Fruit fly (Drosophila melanogaster) whole organism, embryonic: ENCODE results near the gene Rpn10.

Source experiments
- Bdp1 ChIP-seq: fragments of 200-800 bp; sonication (Bioruptor generic); optimal IDR thresholded peaks from 3 replicates; lab custom pipeline; 2016; ENCODE audit warnings: missing biosample characterization, missing genetic modification characterization
- CG10147 ChIP-seq: fragments of 200-800 bp; sonication (Bioruptor generic); optimal IDR thresholded peaks from 2 replicates; lab custom pipeline; 2019; ENCODE audit warnings: missing biosample characterization, mild to moderate bottlenecking, missing genetic modification characterization, moderate library complexity
- CG10565 ChIP-seq: fragments of 200-800 bp; sonication (Bioruptor generic); optimal IDR thresholded peaks from 3 replicates; lab custom pipeline; 2016; ENCODE audit warnings: missing biosample characterization, mild to moderate bottlenecking, missing genetic modification characterization
- CG10959 ChIP-seq: fragments of 200-800 bp; sonication (Bioruptor generic); IDR thresholded peaks from 2 replicates; pipeline ENCODE4 v1.3.6; 2022; ENCODE audit warnings: missing biosample characterization, missing genetic modification characterization
- CG1647 ChIP-seq: fragments of 200-800 bp; sonication (Bioruptor generic); optimal IDR thresholded peaks from 3 replicates; lab custom pipeline; 2016; ENCODE audit warnings: missing biosample characterization, missing genetic modification characterization
- CG16813 ChIP-seq: fragments of 200-800 bp; sonication (Bioruptor generic); IDR thresholded peaks from 3 replicates; pipeline ENCODE4 v1.3.6; 2022; ENCODE audit warnings: missing biosample characterization, missing genetic modification characterization; ENCODE audit not compliant: partially characterized antibody
- CG17328 ChIP-seq: fragments of 200-800 bp; sonication (Bioruptor generic); IDR thresholded peaks from 2 replicates; pipeline ENCODE4 v1.3.6; 2022; ENCODE audit warnings: missing biosample characterization, missing genetic modification characterization
- CG17612 ChIP-seq: fragments of 200-800 bp; sonication (Bioruptor generic); IDR thresholded peaks from 2 replicates; pipeline ENCODE4 v1.3.6; 2022; ENCODE audit warnings: missing biosample characterization, missing genetic modification characterization
- CG2202 ChIP-seq: fragments of 200-800 bp; sonication (Bioruptor generic); optimal IDR thresholded peaks from 2 replicates; lab custom pipeline; 2018; ENCODE audit warnings: missing biosample characterization, mild to moderate bottlenecking, missing genetic modification characterization
- CG2712 ChIP-seq: fragments of 200-800 bp; optimal IDR thresholded peaks from 3 replicates; lab custom pipeline; 2019; ENCODE audit warnings: missing biosample characterization, mild to moderate bottlenecking, missing genetic modification characterization, moderate library complexity
- CG2875 ChIP-seq: fragments of 200-800 bp; sonication (Bioruptor generic); optimal IDR thresholded peaks from 2 replicates; lab custom pipeline; 2017; ENCODE audit warnings: missing biosample characterization, mild to moderate bottlenecking, missing genetic modification characterization, missing genetic modification reagents
- CG30403 ChIP-seq: fragments of 200-800 bp; sonication (Bioruptor generic); optimal IDR thresholded peaks from 3 replicates; lab custom pipeline; 2016; ENCODE audit warnings: missing biosample characterization, missing genetic modification characterization
- CG33557 ChIP-seq: fragments of 200-800 bp; sonication (Bioruptor generic); optimal IDR thresholded peaks from 2 replicates; lab custom pipeline; 2019; ENCODE audit warnings: missing biosample characterization, mild to moderate bottlenecking, missing genetic modification characterization, moderate library complexity
- CG3726 ChIP-seq: fragments of 200-800 bp; sonication (Bioruptor generic); IDR thresholded peaks from 3 replicates; pipeline ENCODE4, ENCODE4 v1.3.6; 2022; ENCODE audit warnings: missing biosample characterization, missing genetic modification characterization
- CG42726 ChIP-seq: fragments of 200-800 bp; sonication (Bioruptor generic); IDR thresholded peaks from 2 replicates; pipeline ENCODE4 v1.3.6; 2022; ENCODE audit warnings: missing biosample characterization, missing genetic modification characterization; ENCODE audit not compliant: partially characterized antibody
- CG4328 ChIP-seq: fragments of 200-800 bp; sonication (Bioruptor generic); optimal IDR thresholded peaks from 3 replicates; lab custom pipeline; 2017; ENCODE audit warnings: missing biosample characterization, missing genetic modification reagents, missing genetic modification characterization
- CG5245 ChIP-seq: fragments of 200-800 bp; sonication (Bioruptor generic); optimal IDR thresholded peaks from 3 replicates; lab custom pipeline; 2016; ENCODE audit warnings: missing biosample characterization, missing genetic modification characterization
- CG6854 ChIP-seq: fragments of 200-800 bp; sonication (Bioruptor generic); optimal IDR thresholded peaks from 3 replicates; lab custom pipeline; 2017; ENCODE audit warnings: missing biosample characterization, mild to moderate bottlenecking, missing genetic modification characterization
- CG7372 ChIP-seq: fragments of 200-800 bp; sonication (Bioruptor generic); IDR thresholded peaks from 2 replicates; pipeline ENCODE4 v1.3.6; 2022; ENCODE audit warnings: missing biosample characterization, missing genetic modification characterization
- CG7839 ChIP-seq: fragments of 200-800 bp; sonication (Bioruptor generic); optimal IDR thresholded peaks from 3 replicates; lab custom pipeline; 2018; ENCODE audit warnings: missing biosample characterization, mild to moderate bottlenecking, missing genetic modification characterization, moderate library complexity
- CG7987 ChIP-seq: fragments of 200-800 bp; sonication (Bioruptor generic); optimal IDR thresholded peaks from 2 replicates; lab custom pipeline; 2018; ENCODE audit warnings: missing biosample characterization, mild to moderate bottlenecking, missing genetic modification characterization, moderate library complexity
- CTCF ChIP-seq: fragments of 200-800 bp; sonication (Bioruptor generic); optimal IDR thresholded peaks from 2 replicates; lab custom pipeline; 2017; ENCODE audit warnings: missing biosample characterization, mild to moderate bottlenecking, missing genetic modification characterization, moderate library complexity
- D ChIP-seq, 2 experiments: fragments of 200-800 bp in 1 of 2; fragments of >200 bp in 1 of 2; sonication (Bioruptor generic) in 1 of 2; optimal IDR thresholded peaks; 2 replicates in 1 of 2; 3 replicates in 1 of 2; lab custom pipeline; 2017; ENCODE audit warnings: mild to moderate bottlenecking in 1 of 2, missing biosample characterization in 1 of 2, missing genetic modification characterization in 1 of 2, missing genetic modification reagents in 1 of 2
- Dfd ChIP-seq, 2 experiments: fragments of >200 bp; optimal IDR thresholded peaks; 2 replicates each; lab custom pipeline; 2017; ENCODE audit warnings: missing biosample characterization in 2 of 2, missing genetic modification characterization in 2 of 2
- Jarid2 ChIP-seq: fragments of 200-800 bp; sonication (Bioruptor generic); optimal IDR thresholded peaks from 3 replicates; lab custom pipeline; 2017; ENCODE audit warnings: mild to moderate bottlenecking, missing biosample characterization, missing genetic modification reagents, missing genetic modification characterization
- Mad ChIP-seq: fragments of 200-800 bp; sonication (Bioruptor generic); optimal IDR thresholded peaks from 2 replicates; lab custom pipeline; 2016; ENCODE audit warnings: missing biosample characterization, missing genetic modification characterization
- Meics ChIP-seq: fragments of 200-800 bp; sonication (Bioruptor generic); optimal IDR thresholded peaks from 2 replicates; lab custom pipeline; 2017; ENCODE audit warnings: missing biosample characterization, mild to moderate bottlenecking, missing genetic modification characterization
- Mes4 ChIP-seq: fragments of 200-800 bp; sonication (Bioruptor generic); optimal IDR thresholded peaks from 2 replicates; lab custom pipeline; 2016; ENCODE audit warnings: missing biosample characterization, missing genetic modification characterization
- Myb ChIP-seq: fragments of 200-800 bp; sonication (Bioruptor generic); optimal IDR thresholded peaks from 2 replicates; lab custom pipeline; 2016; ENCODE audit warnings: missing biosample characterization, missing genetic modification characterization
- Nf-YA ChIP-seq: fragments of 200-800 bp; sonication (Bioruptor generic); IDR thresholded peaks from 2 replicates; pipeline ENCODE4 v1.3.6; 2022; ENCODE audit warnings: missing biosample characterization, missing genetic modification characterization
- Sry-β ChIP-seq: fragments of 200-800 bp; sonication (Bioruptor generic); optimal IDR thresholded peaks from 2 replicates; lab custom pipeline; 2018; ENCODE audit warnings: missing biosample characterization, mild to moderate bottlenecking, missing genetic modification characterization, moderate library complexity
- TFAM ChIP-seq: fragments of 200-800 bp; sonication (Bioruptor generic); optimal IDR thresholded peaks from 2 replicates; lab custom pipeline; 2017; ENCODE audit warnings: missing biosample characterization, missing genetic modification characterization, inconsistent platforms
- ato ChIP-seq: fragments of 200-800 bp; sonication (Bioruptor generic); IDR thresholded peaks from 2 replicates; pipeline ENCODE4 v1.3.6; 2022; ENCODE audit warnings: missing biosample characterization, missing genetic modification characterization; ENCODE audit not compliant: partially characterized antibody
- bab2 ChIP-seq: fragments of 200-800 bp; sonication (Bioruptor generic); optimal IDR thresholded peaks from 2 replicates; lab custom pipeline; 2016; ENCODE audit warnings: missing biosample characterization, missing genetic modification characterization
- chm ChIP-seq: fragments of 200-800 bp; sonication (Bioruptor generic); IDR thresholded peaks from 2 replicates; pipeline ENCODE4 v1.3.6; 2022; ENCODE audit warnings: missing biosample characterization, missing genetic modification characterization
- ci ChIP-seq: fragments of 200-800 bp; sonication (Bioruptor generic); IDR thresholded peaks from 3 replicates; pipeline ENCODE4 v1.3.6; 2022; ENCODE audit warnings: missing biosample characterization, missing genetic modification characterization
- corto ChIP-seq: fragments of 200-800 bp; sonication (Bioruptor generic); optimal IDR thresholded peaks from 2 replicates; lab custom pipeline; 2016; ENCODE audit warnings: missing biosample characterization, mild to moderate bottlenecking, missing genetic modification characterization, moderate library complexity
- crp ChIP-seq, 2 experiments: fragments of 200-800 bp; sonication (Bioruptor generic); optimal IDR thresholded peaks; 2 replicates in 1 of 2; 3 replicates in 1 of 2; lab custom pipeline; 2017; ENCODE audit warnings: missing biosample characterization in 2 of 2, missing genetic modification characterization in 2 of 2, mild to moderate bottlenecking in 1 of 2, moderate library complexity in 1 of 2
- cwo ChIP-seq: fragments of 200-800 bp; sonication (Bioruptor generic); optimal IDR thresholded peaks from 3 replicates; lab custom pipeline; 2017; ENCODE audit warnings: missing biosample characterization, missing genetic modification characterization, mild to moderate bottlenecking, moderate library complexity, missing genetic modification reagents
- fd64A ChIP-seq: fragments of 200-800 bp; sonication (Bioruptor generic); optimal IDR thresholded peaks from 3 replicates; lab custom pipeline; 2018; ENCODE audit warnings: missing biosample characterization, mild to moderate bottlenecking, missing genetic modification characterization
- gt ChIP-seq: fragments of 200-800 bp; sonication (Bioruptor generic); IDR thresholded peaks from 2 replicates; pipeline ENCODE4 v1.3.6; 2022; ENCODE audit warnings: missing biosample characterization, missing genetic modification characterization
- insv ChIP-seq, 2 experiments: fragments of 200-800 bp; sonication (Bioruptor generic); optimal IDR thresholded peaks; 3 replicates each; lab custom pipeline; 2016 to 2018; ENCODE audit warnings: missing biosample characterization in 2 of 2, missing genetic modification characterization in 2 of 2
- jigr1 ChIP-seq: fragments of 200-800 bp; sonication (Bioruptor generic); IDR thresholded peaks from 3 replicates; pipeline ENCODE4 v1.3.6; 2022; ENCODE audit warnings: missing biosample characterization, missing genetic modification characterization
- onecut ChIP-seq: fragments of 200-800 bp; sonication (Bioruptor generic); IDR thresholded peaks from 2 replicates; pipeline ENCODE4 v1.3.6; 2022; ENCODE audit warnings: missing biosample characterization, missing genetic modification characterization
- pan ChIP-seq, 4 experiments: fragments of >200 bp in 3 of 4; fragments of 200-800 bp in 1 of 4; sonication (Bioruptor generic) in 1 of 4; optimal IDR thresholded peaks in 3 of 4; IDR thresholded peaks in 1 of 4; 2 replicates each; pipeline versions ENCODE4 v1.3.6 to Lab custom; 2017 to 2022; ENCODE audit warnings: missing biosample characterization in 2 of 4, missing genetic modification characterization in 2 of 4, mixed read lengths in 1 of 4
- repo ChIP-seq: fragments of 200-800 bp; sonication (Bioruptor generic); optimal IDR thresholded peaks from 2 replicates; lab custom pipeline; 2016; ENCODE audit warnings: missing biosample characterization, missing genetic modification characterization
- row ChIP-seq: fragments of 200-800 bp; sonication (Bioruptor generic); IDR thresholded peaks from 3 replicates; pipeline ENCODE4 v1.3.6; 2022; ENCODE audit warnings: missing biosample characterization, missing genetic modification characterization
- salm ChIP-seq: fragments of 200-800 bp; sonication (Bioruptor generic); optimal IDR thresholded peaks from 2 replicates; lab custom pipeline; 2018; ENCODE audit warnings: missing biosample characterization, mild to moderate bottlenecking, missing genetic modification characterization
- schlank ChIP-seq: fragments of 200-800 bp; sonication (Bioruptor generic); optimal IDR thresholded peaks from 2 replicates; lab custom pipeline; 2018; ENCODE audit warnings: missing biosample characterization, mild to moderate bottlenecking, missing genetic modification characterization
- sna ChIP-seq: fragments of 200-800 bp; sonication (Bioruptor generic); IDR thresholded peaks from 2 replicates; pipeline ENCODE4 v1.3.6; 2022; ENCODE audit warnings: missing biosample characterization, missing genetic modification characterization; ENCODE audit not compliant: partially characterized antibody
- zfh2 ChIP-seq: fragments of 200-800 bp; sonication (Bioruptor generic); optimal IDR thresholded peaks from 2 replicates; lab custom pipeline; 2016; ENCODE audit warnings: missing biosample characterization, missing genetic modification characterization

The Rpn10 gene

dm6 chr3L:21536857-21537256 lies at the start of gene Rpn10 (continued):
- TF ChIP-seq CG5245 (GFP tag; lab: Kevin White, UChicago) = no peak
- no peak for TF ChIP-seq cwo (GFP tag; lab: Kevin White, UChicago)
- TF ChIP-seq jigr1 (GFP tag; lab: Robert Waterston, UW) = no peak
- TF ChIP-seq Dfd (GFP tag; optimal IDR thresholded peaks at IDR 0.05; lab: Kevin White, UChicago) = no peak
- peak; percentile 98 for TF ChIP-seq CG42726 (GFP tag; lab: Robert Waterston, UW)
- TF ChIP-seq row (GFP tag; lab: Robert Waterston, UW) = peak; percentile 85
- no peak for TF ChIP-seq Nf-YA (GFP tag; lab: Robert Waterston, UW)
- TF ChIP-seq CG6854 (GFP tag; lab: Kevin White, UChicago) = no peak
- TF ChIP-seq onecut (GFP tag; lab: Robert Waterston, UW) = no peak
- TF ChIP-seq CTCF (GFP tag; lab: Kevin White, UChicago) = peak; percentile 73
- TF ChIP-seq CG2712 = peak; percentile 53
- no peak for TF ChIP-seq CG1647 (GFP tag; lab: Kevin White, UChicago)
- TF ChIP-seq CG2875 (GFP tag; lab: Kevin White, UChicago) = no peak
- no peak for TF ChIP-seq crp (GFP tag; optimal IDR thresholded peaks at IDR 0.05; lab: Kevin White, UChicago)
- TF ChIP-seq sna = peak; percentile 94
- TF ChIP-seq CG2202 = no peak
- no peak for TF ChIP-seq fd64A
- peak; percentile 33 for TF ChIP-seq CG30403 (GFP tag; lab: Kevin White, UChicago)
- no peak for TF ChIP-seq CG17612 (GFP tag; lab: Robert Waterston, UW)
- no peak for TF ChIP-seq Bdp1 (GFP tag; lab: Kevin White, UChicago)
- TF ChIP-seq chm = no peak
- no peak for TF ChIP-seq ci (GFP tag; lab: Robert Waterston, UW)
- TF ChIP-seq CG3726 (GFP tag; lab: Robert Waterston, UW) = no peak
- no peak for TF ChIP-seq CG10565
- TF ChIP-seq CG10959 = no peak
- no peak for TF ChIP-seq TFAM (GFP tag; lab: Kevin White, UChicago)
- no peak for TF ChIP-seq CG17328 (GFP tag; lab: Robert Waterston, UW)
- TF ChIP-seq bab2 (GFP tag; lab: Kevin White, UChicago) = no peak
- no peak for TF ChIP-seq CG7839 (tag; lab: Kevin White, UChicago)
- no peak for TF ChIP-seq insv (GFP tag; optimal IDR thresholded peaks at IDR 0.05; lab: Kevin White, UChicago)
- peak; percentile 82 for TF ChIP-seq Myb (GFP tag; lab: Kevin White, UChicago)
- no peak for TF ChIP-seq CG33557 (GFP tag; lab: Kevin White, UChicago)
- TF ChIP-seq salm (tag; lab: Kevin White, UChicago) = no peak
- peak; percentile 99 for TF ChIP-seq CG16813 (GFP tag; lab: Robert Waterston, UW)
- TF ChIP-seq corto (GFP tag; lab: Kevin White, UChicago) = no peak
- TF ChIP-seq zfh2 = peak; percentile 27
- no peak for TF ChIP-seq gt
- no peak for TF ChIP-seq CG4328
- TF ChIP-seq repo (GFP tag; lab: Kevin White, UChicago) = peak; percentile 28
- TF ChIP-seq Mad (GFP tag; lab: Kevin White, UChicago) = no peak
- peak; percentile 97 for TF ChIP-seq ato (GFP tag; lab: Robert Waterston, UW)
- TF ChIP-seq Mes4 = no peak
- no peak for TF ChIP-seq Sry-β
- TF ChIP-seq D (optimal IDR thresholded peaks at IDR 0.05; lab: Kevin White, UChicago) = no peak
- no peak for TF ChIP-seq D (GFP tag; optimal IDR thresholded peaks at IDR 0.05; lab: Kevin White, UChicago)
- TF ChIP-seq Jarid2 (GFP tag; lab: Kevin White, UChicago) = no peak
- no peak for TF ChIP-seq CG7372 (GFP tag; lab: Robert Waterston, UW)
- no peak for TF ChIP-seq schlank (tag; lab: Kevin White, UChicago)
- TF ChIP-seq CG10147 (GFP tag; lab: Kevin White, UChicago) = no peak
- no peak for TF ChIP-seq Meics (GFP tag; lab: Kevin White, UChicago)
- TF ChIP-seq pan (optimal IDR thresholded peaks at IDR 0.05; lab: Kevin White, UChicago) = no peak
- no peak for TF ChIP-seq pan (GFP tag; optimal IDR thresholded peaks at IDR 0.05 in 1 of 2, IDR thresholded peaks at IDR 0.05 in 1 of 2)
- peak; percentile 2 for TF ChIP-seq CG7987 (GFP tag; lab: Kevin White, UChicago)
